Fruit fly (Drosophila melanogaster) whole organism, adult: ENCODE measurements around the gene CG3632.

Experiments
- CG11617 ChIP-seq: fragments of 200-800 bp; sonication (Bioruptor generic); optimal IDR thresholded peaks from 2 replicates; lab custom pipeline; 2017; ENCODE audit warnings: mild to moderate bottlenecking, missing biosample characterization, missing genetic modification reagents, missing genetic modification characterization
- CG12768 ChIP-seq: fragments of 200-800 bp; sonication (Bioruptor generic); optimal IDR thresholded peaks from 2 replicates; lab custom pipeline; 2017; ENCODE audit warnings: missing biosample characterization, missing genetic modification characterization, mild to moderate bottlenecking, moderate library complexity, missing genetic modification reagents
- CG1620 ChIP-seq: fragments of 200-800 bp; sonication (Bioruptor generic); optimal IDR thresholded peaks from 2 replicates; lab custom pipeline; 2016; ENCODE audit warnings: missing biosample characterization, missing genetic modification characterization
- CG33017 ChIP-seq: fragments of 200-800 bp; sonication (Bioruptor generic); optimal IDR thresholded peaks from 2 replicates; lab custom pipeline; 2018; ENCODE audit warnings: missing biosample characterization, mild to moderate bottlenecking, missing genetic modification characterization, moderate library complexity
- CG7101 ChIP-seq: fragments of 200-800 bp; sonication (Bioruptor generic); optimal IDR thresholded peaks from 2 replicates; lab custom pipeline; 2018; ENCODE audit warnings: missing biosample characterization, mild to moderate bottlenecking, missing genetic modification characterization, moderate library complexity
- Hr96 ChIP-seq: fragments of 200-800 bp; sonication (Bioruptor generic); optimal IDR thresholded peaks from 2 replicates; lab custom pipeline; 2016; ENCODE audit warnings: missing biosample characterization, missing genetic modification characterization
- bab1 ChIP-seq: fragments of 200-800 bp; sonication (Bioruptor generic); optimal IDR thresholded peaks from 3 replicates; lab custom pipeline; 2019; ENCODE audit warnings: missing biosample characterization, mild to moderate bottlenecking, missing genetic modification characterization, moderate library complexity
- cic ChIP-seq: fragments of 200-800 bp; sonication (Bioruptor generic); optimal IDR thresholded peaks from 2 replicates; lab custom pipeline; 2017; ENCODE audit warnings: missing biosample characterization, mild to moderate bottlenecking, missing genetic modification characterization, moderate library complexity
- tj ChIP-seq: fragments of 200-800 bp; sonication (Bioruptor generic); optimal IDR thresholded peaks from 3 replicates; lab custom pipeline; 2017; ENCODE audit warnings: missing biosample characterization, mild to moderate bottlenecking, missing genetic modification characterization, moderate library complexity

DNA sequence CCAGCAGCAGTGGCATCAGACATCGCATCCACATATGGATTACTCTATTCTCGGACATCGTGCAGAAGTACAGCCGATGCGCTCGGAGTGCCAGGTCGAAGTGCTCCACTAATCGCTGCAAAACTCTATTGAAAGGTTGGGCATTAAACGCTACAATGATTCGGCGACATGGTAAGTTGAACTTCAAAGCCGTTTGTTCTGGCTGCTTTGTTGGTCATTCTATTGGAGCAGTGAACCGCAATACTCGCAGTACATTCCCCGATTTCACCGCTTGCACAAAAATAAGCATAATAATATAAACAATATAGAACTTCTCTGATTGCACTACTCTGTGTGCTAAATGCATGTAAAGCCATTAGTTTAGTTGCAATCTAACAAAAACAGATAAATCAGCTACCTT lies 30.0 kb upstream of the CG3632 start, which contains the start of gene CG12507:
- TF ChIP-seq CG11617 (GFP tag; lab: Kevin White, UChicago): no peak
- TF ChIP-seq CG1620 (GFP tag; lab: Kevin White, UChicago): no peak
- TF ChIP-seq tj: no peak
- no peak for TF ChIP-seq CG12768 (GFP tag; lab: Kevin White, UChicago)
- TF ChIP-seq bab1 (GFP tag; lab: Kevin White, UChicago): no peak
- TF ChIP-seq cic: no peak
- no peak for TF ChIP-seq CG33017 (tag; lab: Kevin White, UChicago)
- no peak for TF ChIP-seq Hr96 (GFP tag; lab: Kevin White, UChicago)
- TF ChIP-seq CG7101 (tag; lab: Kevin White, UChicago): no peak
